Fruit fly (Drosophila melanogaster) whole organism, adult: ENCODE data around the gene slp2.

Experiments used
- CG33017 ChIP-seq: fragments of 200-800 bp; sonication (Bioruptor generic); optimal IDR thresholded peaks from 2 replicates; lab custom pipeline; 2018; ENCODE audit warnings: missing biosample characterization, mild to moderate bottlenecking, missing genetic modification characterization, moderate library complexity
- bab1 ChIP-seq: fragments of 200-800 bp; sonication (Bioruptor generic); optimal IDR thresholded peaks from 3 replicates; lab custom pipeline; 2019; ENCODE audit warnings: missing biosample characterization, mild to moderate bottlenecking, missing genetic modification characterization, moderate library complexity
- kay ChIP-seq: fragments of 200-800 bp; sonication (Bioruptor generic); peaks from one replicate; lab custom pipeline; 2016; ENCODE audit warnings: missing biosample characterization, missing genetic modification characterization, borderline replicate concordance

DNA sequence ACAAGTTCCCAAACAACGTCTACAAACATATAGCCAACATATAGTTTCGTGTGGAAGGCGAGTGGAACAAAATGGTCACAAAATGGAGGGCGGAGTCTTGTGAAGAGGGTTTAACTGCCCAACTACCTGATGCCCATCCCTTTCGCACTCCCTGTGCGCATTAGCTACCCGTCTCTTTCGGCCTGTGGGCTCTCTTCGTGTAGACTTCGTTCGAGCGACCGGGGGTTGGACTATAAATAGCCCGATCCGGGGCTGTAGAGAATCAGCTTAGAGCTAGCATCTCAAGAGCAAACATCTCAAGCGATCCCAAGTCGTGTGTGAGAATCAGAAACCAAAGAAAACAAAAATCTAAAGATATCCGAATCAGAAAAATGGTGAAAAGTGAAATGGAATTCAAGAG, 11.2 kb upstream of the slp2 start, which contains the start of gene slp1:
- no peak for TF ChIP-seq kay
- TF ChIP-seq bab1 (GFP tag; lab: Kevin White, UChicago): no peak
- TF ChIP-seq CG33017 (tag; lab: Kevin White, UChicago): no peak
